Fruit fly (Drosophila melanogaster): Measurements from ENCODE around the gene Tbc1d15-17.
A peak's percentile ranks its signal among the peaks of the same experiment; 100 is the strongest.

Tbc1d15-17 gene

dm6 chr2L:219441-220033 lies 12.6 kb downstream of the Tbc1d15-17 start:
- TF ChIP-seq fd85E (GFP tag; optimal IDR thresholded peaks at IDR 0.05) (no peak), dac (GFP tag; optimal IDR thresholded peaks at IDR 0.05) (no peak), Gug (GFP tag; IDR thresholded peaks at IDR 0.05) (no peak), CG32006 (GFP tag; optimal IDR thresholded peaks at IDR 0.05) (no peak), svp (GFP tag) (peak; percentile 27)

dm6 chr2L:220509-220908 lies 13.5 kb downstream of the Tbc1d15-17 start:
- TF ChIP-seq CG8119 (GFP tag; IDR thresholded peaks at IDR 0.05), result 0 out of 3 replicates have a peak, but pooled peaks have one; percentile 27
- TF ChIP-seq CG6163 (GFP tag; IDR thresholded peaks at IDR 0.05), result peak; percentile 69; the same call in 2 of the 3 replicates
- TF ChIP-seq dac (GFP tag; optimal IDR thresholded peaks at IDR 0.05), result no peak
- no peak for TF ChIP-seq CG11294 (GFP tag; IDR thresholded peaks at IDR 0.05)
- TF ChIP-seq vri (GFP tag; optimal IDR thresholded peaks at IDR 0.05), result peak; percentile 9
- peak; percentile 41 for TF ChIP-seq Lpt (GFP tag; optimal IDR thresholded peaks at IDR 0.05)
- peak; percentile 36; the same call in 1 of the 2 replicates for TF ChIP-seq CG15336 (GFP tag; IDR thresholded peaks at IDR 0.05)
- TF ChIP-seq CG10669 (GFP tag; optimal IDR thresholded peaks at IDR 0.05), result no peak
- TF ChIP-seq ss (GFP tag; optimal IDR thresholded peaks at IDR 0.05), result no peak
- no peak for TF ChIP-seq CG7368 (GFP tag; optimal IDR thresholded peaks at IDR 0.05)
- TF ChIP-seq Gug (GFP tag; IDR thresholded peaks at IDR 0.05), result peak; percentile 45; the same call in 1 of the 2 replicates
- TF ChIP-seq Sox14 (GFP tag; optimal IDR thresholded peaks at IDR 0.05), result no peak
- peak; percentile 94 for TF ChIP-seq fkh (GFP tag; optimal IDR thresholded peaks at IDR 0.05)

- no peak for TF ChIP-seq Smox (GFP tag; optimal IDR thresholded peaks at IDR 0.05)
- TF ChIP-seq CG8632 (GFP tag; optimal IDR thresholded peaks at IDR 0.05), result no peak
- TF ChIP-seq Eip93F (GFP tag; optimal IDR thresholded peaks at IDR 0.05), result no peak
- no peak for TF ChIP-seq CG3919 (GFP tag; optimal IDR thresholded peaks at IDR 0.05)
- TF ChIP-seq salr (GFP tag; optimal IDR thresholded peaks at IDR 0.05), result no peak
- no peak for TF ChIP-seq Hr38 (GFP tag; optimal IDR thresholded peaks at IDR 0.05)
- no peak for TF ChIP-seq dac (GFP tag; optimal IDR thresholded peaks at IDR 0.05)
- TF ChIP-seq CG31627 (GFP tag; optimal IDR thresholded peaks at IDR 0.05), result no peak
- no peak for TF ChIP-seq CG6163 (GFP tag; IDR thresholded peaks at IDR 0.05)
- no peak for TF ChIP-seq achi (GFP tag; optimal IDR thresholded peaks at IDR 0.05)
- no peak for TF ChIP-seq cyc (GFP tag; optimal IDR thresholded peaks at IDR 0.05)
Observed at dm6 chr2L:221152-221551, 14.2 kb downstream of the Tbc1d15-17 start.

- TF ChIP-seq Blimp-1 (GFP tag; optimal IDR thresholded peaks at IDR 0.05), result peak; percentile 5
- TF ChIP-seq CG6792 (GFP tag; optimal IDR thresholded peaks at IDR 0.05), result no peak
- no peak for TF ChIP-seq cyc (GFP tag; optimal IDR thresholded peaks at IDR 0.05)
- TF ChIP-seq CG10669 (GFP tag; optimal IDR thresholded peaks at IDR 0.05), result no peak
- no peak for TF ChIP-seq pdm3 (GFP tag; optimal IDR thresholded peaks at IDR 0.05)
- TF ChIP-seq Smox (GFP tag; optimal IDR thresholded peaks at IDR 0.05), result no peak
- peak; percentile 57 for TF ChIP-seq CG9139 (GFP tag; optimal IDR thresholded peaks at IDR 0.05)
- peak; percentile 43 for TF ChIP-seq CG6276 (GFP tag; optimal IDR thresholded peaks at IDR 0.05)
- TF ChIP-seq dsx (GFP tag; optimal IDR thresholded peaks at IDR 0.05; ENCODE audit: poor library complexity, severe bottlenecking), result peak; percentile 52
- no peak for TF ChIP-seq dac (GFP tag; optimal IDR thresholded peaks at IDR 0.05)
- no peak for TF ChIP-seq net (GFP tag; optimal IDR thresholded peaks at IDR 0.05)
- TF ChIP-seq CG15336 (GFP tag; IDR thresholded peaks at IDR 0.05), result peak; percentile 55; the same call in 1 of the 2 replicates
- no peak for TF ChIP-seq CG32006 (GFP tag; optimal IDR thresholded peaks at IDR 0.05)
- TF ChIP-seq fd59A (GFP tag; optimal IDR thresholded peaks at IDR 0.05), result no peak
- peak; percentile 75 for TF ChIP-seq Eip78C (GFP tag)
- TF ChIP-seq fkh (GFP tag; optimal IDR thresholded peaks at IDR 0.05), result peak; percentile 82
- TF ChIP-seq ss (GFP tag; optimal IDR thresholded peaks at IDR 0.05), result peak in 1 of 2 experiments; percentile 45
- TF ChIP-seq Lpt (GFP tag; optimal IDR thresholded peaks at IDR 0.05), result peak; percentile 64
- TF ChIP-seq CG10631 (GFP tag; optimal IDR thresholded peaks at IDR 0.05), result no peak
- TF ChIP-seq CG16779 (tag; optimal IDR thresholded peaks at IDR 0.05), result peak; percentile 23
- no peak for TF ChIP-seq CG8119 (GFP tag; IDR thresholded peaks at IDR 0.05)
- TF ChIP-seq CG34406 (GFP tag; optimal IDR thresholded peaks at IDR 0.05), result no peak
- peak; percentile 92 for TF ChIP-seq svp (GFP tag)
- peak; percentile 39; the same call in 1 of the 3 replicates for TF ChIP-seq eg (GFP tag; IDR thresholded peaks at IDR 0.05)
- TF ChIP-seq CG7368 (GFP tag; optimal IDR thresholded peaks at IDR 0.05), result no peak
- no peak for TF ChIP-seq OdsH (GFP tag; optimal IDR thresholded peaks at IDR 0.05)
- peak; percentile 79 for TF ChIP-seq CG6854 (GFP tag; optimal IDR thresholded peaks at IDR 0.05)
- TF ChIP-seq Hr39 (GFP tag; optimal IDR thresholded peaks at IDR 0.05), result no peak
- TF ChIP-seq CG3919 (GFP tag; optimal IDR thresholded peaks at IDR 0.05), result peak; percentile 38
- TF ChIP-seq Sox102F (GFP tag; optimal IDR thresholded peaks at IDR 0.05), result peak; percentile 77
- peak; percentile 32 for TF ChIP-seq Eip75B (GFP tag; optimal IDR thresholded peaks at IDR 0.05)
- no peak for TF ChIP-seq CG11294 (GFP tag; IDR thresholded peaks at IDR 0.05)
Observed at dm6 chr2L:221939-222489, 15.0 kb downstream of the Tbc1d15-17 start.
